Worm (Caenorhabditis elegans): ENCODE results near the gene larp-1.

Gene larp-1

DNA sequence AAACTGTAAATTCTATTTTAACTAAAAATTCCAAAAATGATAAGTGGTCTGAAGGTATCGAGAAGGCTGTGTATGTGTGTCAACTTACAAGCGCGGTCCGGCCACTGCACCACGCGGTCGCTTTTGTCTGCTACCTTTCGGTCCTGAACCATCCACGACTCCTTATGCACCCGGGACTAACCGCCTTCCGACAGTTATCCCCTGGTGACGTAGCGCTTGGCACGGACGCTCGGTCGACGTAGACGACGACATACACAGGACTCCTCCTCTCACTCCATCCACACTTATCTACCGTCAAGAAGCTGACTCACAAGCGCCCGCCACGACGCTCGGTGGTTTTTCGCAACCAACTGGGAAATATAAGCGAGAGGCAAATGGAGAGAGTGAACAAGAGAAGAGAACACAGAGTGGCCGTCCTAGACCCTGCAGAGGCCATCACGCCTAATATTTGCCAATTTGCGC, 14.0 kb upstream of the larp-1 start (continued):
- TF ChIP-seq him-1 (tag; optimal IDR thresholded peaks at IDR 0.05): peak; percentile 55
- TF ChIP-seq attf-5 (GFP tag; optimal IDR thresholded peaks at IDR 0.05): peak; percentile 71
- TF ChIP-seq F22D6.2 (tag; optimal IDR thresholded peaks at IDR 0.05): peak; percentile 50
- TF ChIP-seq C17E4.6 (GFP tag; IDR thresholded peaks at IDR 0.05): peak; percentile 79
- TF ChIP-seq somi-1 (GFP tag; optimal IDR thresholded peaks at IDR 0.05): peak; percentile 55
- TF ChIP-seq die-1 (tag; optimal IDR thresholded peaks at IDR 0.05): peak; percentile 48
- TF ChIP-seq ztf-6 (GFP tag; IDR thresholded peaks at IDR 0.05): peak; percentile 23; the same call in 1 of the 2 replicates
- TF ChIP-seq zim-3 (tag; optimal IDR thresholded peaks at IDR 0.05): peak; percentile 1
- peak; percentile 85 for TF ChIP-seq tbp1 (GFP tag; optimal IDR thresholded peaks at IDR 0.05)
- peak; percentile 71 for TF ChIP-seq rpc-1 (optimal IDR thresholded peaks at IDR 0.05)
- peak; percentile 63 for TF ChIP-seq rpc-1 (tag; optimal IDR thresholded peaks at IDR 0.05)
- 0 out of 2 replicates have a peak, but pooled peaks have one; percentile 61 for TF ChIP-seq ztf-28 (GFP tag; IDR thresholded peaks at IDR 0.05)
- TF ChIP-seq madf-6 (GFP tag; IDR thresholded peaks at IDR 0.05): peak; percentile 70
- peak; percentile 69 for TF ChIP-seq T07F8.4 (tag; optimal IDR thresholded peaks at IDR 0.05)
- peak; percentile 66 for TF ChIP-seq ceh-91 (GFP tag; IDR thresholded peaks at IDR 0.05)
- peak; percentile 39 for TF ChIP-seq lsy-27 (tag; optimal IDR thresholded peaks at IDR 0.05; ENCODE audit: borderline replicate concordance, insufficient read depth)
- TF ChIP-seq atf-7 (tag; optimal IDR thresholded peaks at IDR 0.05): peak; percentile 85
- TF ChIP-seq dpff-1 (tag; optimal IDR thresholded peaks at IDR 0.05): peak; percentile 2
- TF ChIP-seq aptf-2 (GFP tag; conservative IDR thresholded peaks at IDR 0.05): peak; percentile 55; the same call in 1 of the 2 replicates
- peak; percentile 83 for TF ChIP-seq F52B5.7 (tag; optimal IDR thresholded peaks at IDR 0.05)
- TF ChIP-seq ztf-3 (GFP tag; optimal IDR thresholded peaks at IDR 0.05): peak; percentile 53
- TF ChIP-seq akir-1 (GFP tag; optimal IDR thresholded peaks at IDR 0.05): peak; percentile 39
- 0 out of 2 replicates have a peak, but pooled peaks have one; percentile 58 for TF ChIP-seq egl-18 (GFP tag; IDR thresholded peaks at IDR 0.05)
- peak; percentile 44 for TF ChIP-seq sptf-2 (GFP tag; optimal IDR thresholded peaks at IDR 0.05)
- TF ChIP-seq cebp-2 (GFP tag; IDR thresholded peaks at IDR 0.05): peak; percentile 34; the same call in 1 of the 2 replicates
- TF ChIP-seq nhr-179 (tag; optimal IDR thresholded peaks at IDR 0.05): peak; percentile 70
- peak; percentile 21 for TF ChIP-seq F57C9.4 (tag; optimal IDR thresholded peaks at IDR 0.05)
- peak; percentile 62; the same call in 1 of the 2 replicates for TF ChIP-seq madf-3 (GFP tag; IDR thresholded peaks at IDR 0.05)
- peak in 1 of 2 experiments; percentile 59 for TF ChIP-seq let-607 (tag; optimal IDR thresholded peaks at IDR 0.05)
- 0 out of 2 replicates have a peak, but pooled peaks have one; percentile 57 for TF ChIP-seq attf-6 (GFP tag; IDR thresholded peaks at IDR 0.05)
- TF ChIP-seq egrh-3 (GFP tag; IDR thresholded peaks at IDR 0.05): peak; percentile 84
- peak; percentile 64 for TF ChIP-seq fkh-3 (tag; optimal IDR thresholded peaks at IDR 0.05)
- peak; percentile 55 for TF ChIP-seq lsl-1 (GFP tag; optimal IDR thresholded peaks at IDR 0.05)
- TF ChIP-seq sea-2 (GFP tag; IDR thresholded peaks at IDR 0.05): peak; percentile 84
- peak; percentile 74 for TF ChIP-seq Y53G8AR.9 (GFP tag; conservative IDR thresholded peaks at IDR 0.05)
- TF ChIP-seq bed-2 (GFP tag; IDR thresholded peaks at IDR 0.05): 0 out of 2 replicates have a peak, but pooled peaks have one; percentile 14
- peak; percentile 46 for TF ChIP-seq athp-1 (tag; optimal IDR thresholded peaks at IDR 0.05)
- peak; percentile 91 for TF ChIP-seq lin-26 (GFP tag; IDR thresholded peaks at IDR 0.05)
- peak; percentile 59; the same call in 1 of the 2 replicates for TF ChIP-seq let-526 (GFP tag; IDR thresholded peaks at IDR 0.05)
- peak; percentile 57 for TF ChIP-seq attf-3 (GFP tag; conservative IDR thresholded peaks at IDR 0.05)
- 0 out of 2 replicates have a peak, but pooled peaks have one; percentile 49 for TF ChIP-seq ceh-40 (GFP tag; IDR thresholded peaks at IDR 0.05)
- peak; percentile 91 for TF ChIP-seq lin-40 (tag; optimal IDR thresholded peaks at IDR 0.05)
- TF ChIP-seq tlf-1 (GFP tag; optimal IDR thresholded peaks at IDR 0.05): peak; percentile 60
